Worm (Caenorhabditis elegans): Measurements from ENCODE around the gene oac-23.

ce11 chrIV:3926117-3926516 is 44.9 kb downstream of the oac-23 start, which contains the start of gene clec-68:
- TF ChIP-seq ref-1 (GFP tag; conservative IDR thresholded peaks at IDR 0.05) (no peak), tab-1 (GFP tag; IDR thresholded peaks at IDR 0.05) (no peak), ztf-29 (GFP tag; IDR thresholded peaks at IDR 0.05) (no peak), flt-1 (GFP tag; IDR thresholded peaks at IDR 0.05) (no peak)
